Fruit fly (Drosophila melanogaster) whole organism, embryonic: ENCODE measurements around the gene DIP1.
"Not testable (repeated sequence)": the region's sequence is repeated elsewhere in the genome, so short reads cannot be mapped to it uniquely, and the experiment has no call there.

Experiments used
- CG12104 ChIP-seq: fragments of 200-800 bp; sonication (Bioruptor generic); optimal IDR thresholded peaks from 3 replicates; lab custom pipeline; 2016; ENCODE audit warnings: missing biosample characterization, missing genetic modification characterization
- CG34224 ChIP-seq: fragments of 200-800 bp; sonication (Bioruptor generic); IDR thresholded peaks from 3 replicates; pipeline ENCODE4 v1.3.6; 2022; ENCODE audit warnings: missing biosample characterization, missing genetic modification characterization; ENCODE audit not compliant: partially characterized antibody
- CG4360 ChIP-seq: fragments of 200-800 bp; sonication (Bioruptor generic); IDR thresholded peaks from 2 replicates; pipeline ENCODE4 v1.3.6; 2022; ENCODE audit warnings: missing biosample characterization, missing genetic modification characterization
- Camta ChIP-seq: fragments of 200-800 bp; sonication (Bioruptor generic); optimal IDR thresholded peaks from 2 replicates; lab custom pipeline; 2016; ENCODE audit warnings: missing biosample characterization, missing genetic modification characterization
- Oli ChIP-seq: fragments of 200-800 bp; sonication (Bioruptor generic); optimal IDR thresholded peaks from 2 replicates; lab custom pipeline; 2018; ENCODE audit warnings: missing biosample characterization, mild to moderate bottlenecking, missing genetic modification characterization, moderate library complexity
- Usf ChIP-seq: fragments of 200-800 bp; sonication (Bioruptor generic); optimal IDR thresholded peaks from 2 replicates; lab custom pipeline; 2017; ENCODE audit warnings: missing genotype, missing biosample characterization, missing genetic modification characterization
- maf-S ChIP-seq: fragments of 200-800 bp; sonication (Bioruptor generic); optimal IDR thresholded peaks from 2 replicates; lab custom pipeline; 2016; ENCODE audit warnings: missing biosample characterization, missing genetic modification characterization
- sens ChIP-seq: fragments of 200-800 bp; sonication (Bioruptor generic); peaks from one replicate; lab custom pipeline; 2016; ENCODE audit warnings: missing biosample characterization, missing genetic modification characterization

DNA sequence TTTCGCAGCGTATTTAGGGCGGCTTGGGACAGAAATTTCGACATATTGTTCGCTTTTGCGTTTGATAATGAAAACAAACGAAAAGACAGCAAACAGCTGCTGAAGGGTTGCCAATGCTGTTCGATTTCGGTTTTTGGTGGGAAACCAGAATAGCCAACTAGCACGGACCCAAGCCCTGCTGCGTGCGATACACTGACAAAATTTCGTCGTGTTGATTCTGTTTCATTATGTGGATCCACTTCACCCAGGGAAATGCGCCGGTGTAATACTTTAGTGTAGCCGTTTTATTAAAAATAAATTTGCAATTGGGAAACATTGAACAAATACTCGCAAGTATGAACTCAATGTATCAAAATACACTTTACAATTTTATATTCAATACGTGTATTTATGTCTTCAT, 18.5 kb downstream of the DIP1 start, which contains the start of gene CG33502:
- TF ChIP-seq CG12104; CG4360 (GFP tag; lab: Robert Waterston, UW); Oli (tag; lab: Kevin White, UChicago); Usf (GFP tag; lab: Kevin White, UChicago); maf-S (GFP tag; lab: Kevin White, UChicago); Camta (GFP tag; lab: Kevin White, UChicago); sens (GFP tag; lab: Kevin White, UChicago); CG34224 (GFP tag; lab: Robert Waterston, UW): not testable (repeated sequence)
